Worm (Caenorhabditis elegans) whole organism, L4/young adult: ENCODE data around the gene F13A7.14.

ENCODE experiments used
- W03F9.2 ChIP-seq: fragments of 150-350 bp; optimal IDR thresholded peaks from 2 replicates; lab custom pipeline; 2014; ENCODE audit warnings: missing biosample characterization, missing genetic modification characterization
- dao-5 ChIP-seq: sonication (generic microtip); optimal IDR thresholded peaks from 2 replicates; lab custom pipeline; 2016; ENCODE audit warnings: missing genotype, missing genetic modification characterization, moderate library complexity, missing compliant biosample characterization
- him-1 ChIP-seq: sonication (generic microtip); optimal IDR thresholded peaks from 2 replicates; lab custom pipeline; 2016; ENCODE audit warnings: missing genotype, missing genetic modification reagents, missing genetic modification characterization, missing compliant biosample characterization

The F13A7.14 gene

ce11 chrV:16401519-16401918 lies at the start of gene F13A7.14:
F13A7.14 (plus strand) TSS chrV:16401891.
- TF ChIP-seq him-1 (tag; lab: Kevin White, UChicago) (no peak), dao-5 (tag; lab: Kevin White, UChicago) (no peak), W03F9.2 (peak; percentile 72)

DNA sequence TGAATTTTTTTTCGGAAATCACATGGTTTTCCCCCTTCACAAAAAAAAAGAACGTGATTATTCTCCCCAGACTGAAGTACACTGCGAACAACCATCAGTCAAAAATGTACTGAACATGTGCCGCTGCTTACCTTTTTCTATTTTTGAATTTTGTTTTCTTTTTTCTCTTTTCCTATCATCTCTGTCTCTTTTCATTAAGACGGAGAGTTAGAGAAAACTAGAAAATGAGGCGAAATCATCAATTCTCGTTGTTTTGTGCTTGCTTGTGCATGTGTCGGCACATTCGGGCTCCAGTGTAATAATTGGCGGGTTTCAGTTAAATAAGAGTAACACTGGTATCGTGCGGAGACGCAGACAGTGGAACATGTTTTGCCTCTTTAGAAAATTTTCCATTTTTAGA lies 49.4 kb upstream of the F13A7.14 start:
- TF ChIP-seq dao-5 (tag; lab: Kevin White, UChicago): no peak
- TF ChIP-seq W03F9.2: peak; percentile 17

- TF ChIP-seq W03F9.2 (no peak), dao-5 (tag; lab: Kevin White, UChicago) (no peak), him-1 (tag; lab: Kevin White, UChicago) (no peak)
Measured at ce11 chrV:16354675-16355074, 47.0 kb upstream of the F13A7.14 start.

DNA sequence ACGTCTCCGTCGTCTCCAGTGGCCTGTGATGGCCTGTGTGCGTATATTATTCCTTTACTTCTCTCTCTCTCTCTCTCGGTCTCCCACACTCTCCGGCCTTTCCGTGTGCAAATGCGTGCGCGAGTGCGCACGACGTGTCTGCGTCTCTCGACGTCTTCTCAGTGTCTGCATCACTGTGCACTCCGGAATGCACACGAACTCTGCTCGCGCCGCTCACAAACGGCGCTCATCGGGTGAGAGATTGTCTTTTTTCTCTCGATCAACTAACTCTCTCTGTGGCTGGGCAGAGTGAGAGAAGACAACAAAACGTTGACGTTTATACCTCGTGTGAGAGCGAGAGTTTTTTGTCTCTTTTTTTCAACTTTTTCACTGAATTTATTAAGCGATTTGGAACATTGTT lies 45.8 kb upstream of the F13A7.14 start:
- TF ChIP-seq him-1 (tag; lab: Kevin White, UChicago) (peak; percentile 86), dao-5 (tag; lab: Kevin White, UChicago) (no peak), W03F9.2 (peak; percentile 64)

- no peak for TF ChIP-seq him-1 (tag; lab: Kevin White, UChicago)
- no peak for TF ChIP-seq W03F9.2
- TF ChIP-seq dao-5 (tag; lab: Kevin White, UChicago): no peak
Measured at ce11 chrV:16356798-16357197, 44.9 kb upstream of the F13A7.14 start.

DNA sequence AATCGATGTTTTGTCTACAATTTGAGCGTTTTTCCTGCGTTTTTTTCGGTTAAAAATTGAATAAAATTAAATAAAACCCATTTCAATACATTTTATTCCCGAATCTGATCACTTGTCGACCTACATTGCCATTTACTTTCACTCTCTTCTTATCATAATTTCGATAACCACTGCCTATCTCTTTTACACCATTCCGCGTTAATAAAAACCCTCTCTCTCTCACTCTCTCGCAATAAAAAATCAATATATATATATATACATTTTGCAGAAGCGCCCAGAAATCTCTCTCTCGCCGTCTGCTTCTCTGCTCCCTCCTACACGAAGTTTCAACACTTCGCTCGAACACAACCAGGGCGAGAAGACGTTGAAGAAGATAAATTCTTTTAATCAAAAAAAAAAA lies 44.4 kb upstream of the F13A7.14 start, which contains the start of gene pptr-1:
Gene pptr-1 (plus strand): TSS at position 269 of the 400 bp plus-strand sequence.
- TF ChIP-seq dao-5 (tag; lab: Kevin White, UChicago) (no peak), him-1 (tag; lab: Kevin White, UChicago) (no peak), W03F9.2 (no peak)

- TF ChIP-seq him-1 (tag; lab: Kevin White, UChicago) (no peak), W03F9.2 (no peak), dao-5 (tag; lab: Kevin White, UChicago) (no peak)
Measured at ce11 chrV:16361350-16361749, 40.3 kb upstream of the F13A7.14 start.

DNA sequence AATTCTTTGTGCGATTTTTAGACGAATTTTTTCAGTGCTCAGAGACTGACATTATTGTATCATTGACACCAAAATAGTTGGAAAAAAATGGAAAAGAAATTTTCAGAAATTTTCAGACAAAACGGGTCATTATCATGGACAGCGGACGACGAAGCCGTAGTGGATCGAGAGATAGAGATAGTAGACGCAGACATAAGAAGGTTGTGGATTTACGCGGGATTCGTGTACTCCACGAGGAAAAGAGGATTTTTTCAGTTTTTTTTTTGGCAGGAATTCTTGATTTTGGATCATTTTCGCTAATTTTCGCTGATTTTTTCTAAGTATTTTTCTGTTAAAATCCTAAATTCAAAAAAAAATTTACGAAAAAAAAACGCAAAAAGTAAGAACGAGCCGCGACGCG lies 34.1 kb upstream of the F13A7.14 start, which contains the start of gene W08G11.3:
Gene W08G11.3 (plus strand): TSS at position 107 of the 400 bp plus-strand sequence.
- TF ChIP-seq dao-5 (tag; lab: Kevin White, UChicago) (no peak), him-1 (tag; lab: Kevin White, UChicago) (no peak), W03F9.2 (no peak)

DNA sequence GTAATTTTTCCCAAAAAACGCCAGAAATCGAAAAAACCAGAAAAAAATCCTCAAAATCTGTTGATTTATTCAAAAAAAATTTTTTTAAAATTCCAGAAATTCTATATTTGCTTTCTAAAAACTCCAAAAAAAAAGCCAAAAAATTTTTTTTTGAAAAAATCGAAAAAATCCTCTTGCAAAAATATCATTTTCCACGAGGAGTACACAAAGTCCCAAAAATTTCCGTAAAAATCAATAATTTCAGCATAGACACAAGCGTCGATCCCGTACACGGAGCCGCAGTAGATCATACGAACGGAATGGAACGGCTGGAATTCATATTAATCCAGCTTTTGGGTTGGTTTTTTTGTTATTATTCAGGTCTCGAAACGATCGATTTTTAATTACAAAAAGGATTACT lies 33.5 kb upstream of the F13A7.14 start:
- no peak for TF ChIP-seq him-1 (tag; lab: Kevin White, UChicago)
- no peak for TF ChIP-seq W03F9.2
- no peak for TF ChIP-seq dao-5 (tag; lab: Kevin White, UChicago)

DNA sequence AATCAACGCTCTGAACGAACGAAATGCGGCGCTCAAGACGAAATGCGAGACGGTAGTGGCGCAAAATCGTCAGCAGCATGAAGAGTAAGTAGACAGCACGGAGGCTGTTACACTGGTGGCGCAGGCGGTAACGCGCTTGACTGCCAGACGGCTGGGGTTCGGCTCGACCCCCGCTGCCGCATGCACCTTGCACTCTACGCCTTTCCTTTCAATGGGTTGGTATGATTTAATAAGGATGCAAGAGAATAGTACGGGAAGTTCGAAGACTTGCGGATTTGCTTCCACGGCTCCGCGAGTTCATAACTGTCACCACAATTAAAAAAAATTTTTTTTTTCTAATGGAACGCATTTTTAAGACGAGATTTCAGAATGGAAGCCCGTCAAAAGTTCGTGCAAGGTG lies 31.7 kb upstream of the F13A7.14 start:
- peak; percentile 9 for TF ChIP-seq W03F9.2
- TF ChIP-seq dao-5 (tag; lab: Kevin White, UChicago): peak; percentile 71
- peak; percentile 52 for TF ChIP-seq him-1 (tag; lab: Kevin White, UChicago)

DNA sequence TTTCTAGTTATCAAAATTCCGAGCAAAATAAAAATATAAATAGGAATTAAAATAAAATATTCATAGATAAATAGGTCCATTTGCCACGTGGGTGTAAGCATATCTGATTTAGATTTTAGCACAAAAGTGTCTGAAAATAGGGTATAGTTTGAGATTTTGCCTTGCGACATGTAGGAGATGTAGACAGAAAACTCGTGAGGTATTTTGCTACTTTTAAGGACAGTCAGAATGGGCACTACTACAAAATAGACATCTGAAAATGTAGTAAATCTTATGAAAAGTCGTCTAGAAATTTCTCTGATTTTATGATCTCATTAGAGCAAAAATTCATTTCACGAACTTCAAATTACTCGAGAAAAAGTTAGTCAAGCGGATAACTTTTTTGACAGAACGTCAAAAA lies 27.0 kb upstream of the F13A7.14 start, which contains the start of gene srv-34:
Gene srv-34 (minus strand): TSS at position 101 of the 400 bp plus-strand sequence.
- no peak for TF ChIP-seq him-1 (tag; lab: Kevin White, UChicago)
- TF ChIP-seq dao-5 (tag; lab: Kevin White, UChicago): no peak
- TF ChIP-seq W03F9.2: no peak

ce11 chrV:16376430-16376948 lies 25.2 kb upstream of the F13A7.14 start:
- TF ChIP-seq dao-5 (tag; lab: Kevin White, UChicago): no peak
- TF ChIP-seq W03F9.2: no peak
- TF ChIP-seq him-1 (tag; lab: Kevin White, UChicago): no peak

- no peak for TF ChIP-seq him-1 (tag; lab: Kevin White, UChicago)
- no peak for TF ChIP-seq dao-5 (tag; lab: Kevin White, UChicago)
- TF ChIP-seq W03F9.2: no peak
Measured at ce11 chrV:16377188-16377587, 24.5 kb upstream of the F13A7.14 start.

DNA sequence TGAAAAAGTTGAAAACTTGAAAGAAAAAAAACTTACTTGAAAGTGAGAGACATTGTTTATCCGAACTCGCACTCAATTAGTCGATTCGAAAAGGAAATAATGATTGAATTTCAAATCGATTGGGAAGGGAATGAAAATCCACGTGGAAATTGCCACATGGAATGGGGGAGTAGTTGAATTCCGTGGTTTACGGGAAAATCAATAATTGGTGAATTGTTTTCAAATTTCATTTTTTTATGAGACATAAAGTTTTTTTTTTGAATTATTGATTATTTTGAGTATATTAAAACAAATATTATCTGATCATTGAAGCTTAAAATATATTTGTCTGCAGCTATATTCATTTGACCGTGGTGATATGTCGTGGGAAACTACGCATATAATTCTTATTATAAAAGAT lies 23.8 kb upstream of the F13A7.14 start, which contains the start of gene F13A7.1:
Gene F13A7.1 (minus strand): TSS at position 101 of the 400 bp plus-strand sequence.
- TF ChIP-seq W03F9.2 (no peak), dao-5 (tag; lab: Kevin White, UChicago) (no peak), him-1 (tag; lab: Kevin White, UChicago) (no peak)

ce11 chrV:16382949-16383348 lies 18.7 kb upstream of the F13A7.14 start:
- no peak for TF ChIP-seq dao-5 (tag; lab: Kevin White, UChicago)
- TF ChIP-seq him-1 (tag; lab: Kevin White, UChicago): no peak
- no peak for TF ChIP-seq W03F9.2
